Worm (Caenorhabditis elegans): ENCODE data around the gene Y57A10C.11.

ce11 chrII:12387487-12387886 lies 27.2 kb downstream of the Y57A10C.11 start:
- TF ChIP-seq ama-1 (optimal IDR thresholded peaks at IDR 0.05) (no peak), sea-2 (GFP tag; optimal IDR thresholded peaks at IDR 0.05) (no peak), fos-1 (tag; optimal IDR thresholded peaks at IDR 0.05) (no peak), elt-1 (tag; optimal IDR thresholded peaks at IDR 0.05) (no peak), aly-2 (tag; optimal IDR thresholded peaks at IDR 0.05) (no peak), nfya-1 (tag; optimal IDR thresholded peaks at IDR 0.05; ENCODE audit: insufficient read depth) (no peak), nhr-12 (tag; optimal IDR thresholded peaks at IDR 0.05) (no peak), nhr-11 (tag; optimal IDR thresholded peaks at IDR 0.05) (no peak), nhr-76 (tag; optimal IDR thresholded peaks at IDR 0.05) (no peak), nhr-43 (tag; optimal IDR thresholded peaks at IDR 0.05; ENCODE audit: poor library complexity, severe bottlenecking) (no peak)

Measured in whole organism, L3 larva.